Worm (Caenorhabditis elegans) whole organism, L4 larva: Measurements from ENCODE around the gene C34C12.8.

Source experiments
- D1046.2 ChIP-seq: fragments of 200-800 bp; sonication (Bioruptor generic); IDR thresholded peaks from 2 replicates; pipeline ENCODE4 v1.3.6; 2022; ENCODE audit warnings: missing genetic modification characterization, missing compliant biosample characterization
- F37D6.2 ChIP-seq: sonication (generic microtip); optimal IDR thresholded peaks from 2 replicates; lab custom pipeline; 2016; ENCODE audit warnings: mild to moderate bottlenecking, missing genetic modification characterization, missing compliant biosample characterization
- F44E2.7 ChIP-seq: fragments of 200-800 bp; sonication (Bioruptor generic); IDR thresholded peaks from 2 replicates; pipeline ENCODE4 v2.1.2; 2022; ENCODE audit warnings: missing genetic modification characterization, missing compliant biosample characterization
- Y105C5A.15 ChIP-seq: fragments of 200-800 bp; sonication (Bioruptor generic); IDR thresholded peaks from 2 replicates; pipeline ENCODE4 v1.3.6; 2022; ENCODE audit warnings: missing genetic modification characterization, missing compliant biosample characterization
- Y48G9A.11 ChIP-seq: fragments of 200-800 bp; sonication (Bioruptor generic); IDR thresholded peaks from 2 replicates; pipeline ENCODE4 v1.3.6; 2022; ENCODE audit warnings: missing genetic modification reagents, missing genetic modification characterization, missing compliant biosample characterization
- Y75B8A.6 ChIP-seq: fragments of 200-800 bp; sonication (Bioruptor generic); IDR thresholded peaks from 2 replicates; pipeline ENCODE4 v1.3.6; 2022; ENCODE audit warnings: missing genetic modification reagents, missing genetic modification characterization, missing compliant biosample characterization
- aha-1 ChIP-seq: fragments of 150-350 bp; peaks from one replicate; lab custom pipeline; 2014; ENCODE audit warnings: missing biosample characterization, missing genetic modification characterization
- aly-2 ChIP-seq: sonication (generic microtip); optimal IDR thresholded peaks from 2 replicates; lab custom pipeline; 2018; ENCODE audit warnings: missing biosample characterization, missing genetic modification characterization
- ceh-32 ChIP-seq: sonication (generic microtip); optimal IDR thresholded peaks from 2 replicates; lab custom pipeline; 2016; ENCODE audit warnings: mild to moderate bottlenecking, missing genetic modification characterization, missing compliant biosample characterization; ENCODE audit not compliant: poor library complexity
- ceh-44 ChIP-seq: fragments of 200-800 bp; sonication (Bioruptor generic); IDR thresholded peaks from 2 replicates; pipeline ENCODE4 v1.3.6; 2022; ENCODE audit warnings: missing genetic modification reagents, missing genetic modification characterization, missing compliant biosample characterization
- ceh-62 ChIP-seq: sonication (generic microtip); optimal IDR thresholded peaks from 2 replicates; lab custom pipeline; 2017; ENCODE audit warnings: missing biosample characterization, missing genetic modification characterization
- ces-1 ChIP-seq: fragments of 150-350 bp; sonication (generic microtip); optimal IDR thresholded peaks from 4 replicates; lab custom pipeline; 2014; ENCODE audit warnings: missing biosample characterization, missing genetic modification reagents, missing genetic modification characterization
- ctbp-1 ChIP-seq: fragments of 200-800 bp; sonication (Bioruptor generic); IDR thresholded peaks from 2 replicates; pipeline ENCODE4 v1.3.6; 2022; ENCODE audit warnings: missing genetic modification reagents, missing genetic modification characterization, missing compliant biosample characterization
- daf-12 ChIP-seq: fragments of 150-350 bp; optimal IDR thresholded peaks from 2 replicates; lab custom pipeline; 2014; ENCODE audit warnings: missing biosample characterization, missing genetic modification reagents, missing genetic modification characterization
- dmd-6 ChIP-seq: fragments of 200-800 bp; sonication (Bioruptor generic); IDR thresholded peaks from 2 replicates; pipeline ENCODE4 v1.3.6; 2022; ENCODE audit warnings: missing genetic modification reagents, missing genetic modification characterization, missing compliant biosample characterization
- duxl-1 ChIP-seq: sonication (generic microtip); optimal IDR thresholded peaks from 2 replicates; lab custom pipeline; 2016; ENCODE audit warnings: mild to moderate bottlenecking, missing genetic modification characterization, moderate library complexity, missing compliant biosample characterization; ENCODE audit not compliant: poor library complexity
- dve-1 ChIP-seq: sonication (generic microtip); optimal IDR thresholded peaks from 2 replicates; lab custom pipeline; 2017; ENCODE audit warnings: antibody characterized with exemption, mild to moderate bottlenecking, missing genetic modification characterization, missing compliant biosample characterization; ENCODE audit not compliant: insufficient read depth
- gei-8 ChIP-seq: fragments of 200-800 bp; sonication (Bioruptor generic); optimal IDR thresholded peaks from 2 replicates; lab custom pipeline; 2018; ENCODE audit warnings: mild to moderate bottlenecking, missing genetic modification characterization, missing compliant biosample characterization
- hlh-11 ChIP-seq: fragments of 200-800 bp; sonication (Bioruptor generic); optimal IDR thresholded peaks from 2 replicates; lab custom pipeline; 2018; ENCODE audit warnings: mild to moderate bottlenecking, missing genetic modification characterization, missing compliant biosample characterization
- hlh-30 ChIP-seq: sonication (generic microtip); optimal IDR thresholded peaks from 2 replicates; lab custom pipeline; 2017; ENCODE audit warnings: antibody characterized with exemption, mild to moderate bottlenecking, missing genetic modification characterization, missing compliant biosample characterization; ENCODE audit not compliant: insufficient read depth
- lin-1 ChIP-seq: fragments of 200-800 bp; sonication (Bioruptor generic); IDR thresholded peaks from 2 replicates; pipeline ENCODE4 v1.3.6; 2022; ENCODE audit warnings: missing genetic modification reagents, missing genetic modification characterization, missing compliant biosample characterization
- lin-38 ChIP-seq: fragments of 200-800 bp; sonication (Bioruptor generic); IDR thresholded peaks from 2 replicates; pipeline ENCODE4 v1.3.6; 2022; ENCODE audit warnings: missing genetic modification reagents, missing genetic modification characterization, missing compliant biosample characterization
- lin-39 ChIP-seq: fragments of 150-350 bp; optimal IDR thresholded peaks from 2 replicates; lab custom pipeline; 2014; ENCODE audit warnings: missing biosample characterization, missing genetic modification reagents, missing genetic modification characterization
- lir-3 ChIP-seq: sonication (generic microtip); optimal IDR thresholded peaks from 2 replicates; lab custom pipeline; 2016; ENCODE audit warnings: mild to moderate bottlenecking, missing genetic modification characterization, missing compliant biosample characterization
- lsy-2 ChIP-seq, 2 experiments: fragments of 150-350 bp in 1 of 2; sonication (generic microtip) in 1 of 2; optimal IDR thresholded peaks; 2 replicates each; lab custom pipeline; 2014 to 2017; ENCODE audit warnings: missing biosample characterization in 2 of 2, missing genetic modification characterization in 2 of 2
- mdl-1 ChIP-seq, 2 experiments: fragments of 150-350 bp in 1 of 2; sonication (generic microtip) in 1 of 2; optimal IDR thresholded peaks; 2 replicates each; lab custom pipeline; 2014 to 2017; ENCODE audit warnings: missing biosample characterization in 2 of 2, missing genetic modification characterization in 2 of 2
- mxl-2 ChIP-seq: fragments of 200-800 bp; sonication (Bioruptor generic); conservative IDR thresholded peaks from 2 replicates; pipeline ENCODE4 v1.3.6; 2022; ENCODE audit warnings: missing genetic modification reagents, missing genetic modification characterization, missing compliant biosample characterization
- nhr-10 ChIP-seq: fragments of 150-350 bp; optimal IDR thresholded peaks from 2 replicates; lab custom pipeline; 2014; ENCODE audit warnings: missing biosample characterization, missing genetic modification characterization
- nhr-102 ChIP-seq: sonication (generic microtip); optimal IDR thresholded peaks from 2 replicates; lab custom pipeline; 2016; ENCODE audit warnings: mild to moderate bottlenecking, missing genetic modification characterization, moderate library complexity, missing compliant biosample characterization
- nhr-28 ChIP-seq: fragments of 150-350 bp; optimal IDR thresholded peaks from 2 replicates; lab custom pipeline; 2014; ENCODE audit warnings: missing biosample characterization, missing genetic modification characterization
- nhr-42 ChIP-seq: fragments of 200-800 bp; sonication (Bioruptor generic); IDR thresholded peaks from 2 replicates; pipeline ENCODE4 v1.3.6; 2022; ENCODE audit warnings: missing genetic modification characterization, missing compliant biosample characterization
- nhr-48 ChIP-seq: sonication (generic microtip); optimal IDR thresholded peaks from 2 replicates; lab custom pipeline; 2016; ENCODE audit warnings: mild to moderate bottlenecking, missing genetic modification characterization, missing compliant biosample characterization
- nhr-76 ChIP-seq: fragments of 150-350 bp; optimal IDR thresholded peaks from 2 replicates; lab custom pipeline; 2014; ENCODE audit warnings: missing biosample characterization, missing genetic modification characterization
- pqm-1 ChIP-seq: sonication (generic microtip); optimal IDR thresholded peaks from 2 replicates; lab custom pipeline; 2017; ENCODE audit warnings: missing biosample characterization, missing genetic modification characterization
- rbr-2 ChIP-seq: sonication (generic microtip); optimal IDR thresholded peaks from 2 replicates; lab custom pipeline; 2016; ENCODE audit warnings: missing genotype, missing genetic modification characterization, missing compliant biosample characterization
- saeg-2 ChIP-seq: fragments of 200-800 bp; sonication (Bioruptor generic); IDR thresholded peaks from 2 replicates; pipeline ENCODE4 v1.3.6; 2022; ENCODE audit warnings: missing genetic modification reagents, missing genetic modification characterization, missing compliant biosample characterization
- skn-1 ChIP-seq: fragments of 150-350 bp; optimal IDR thresholded peaks from 2 replicates; lab custom pipeline; 2014; ENCODE audit warnings: missing biosample characterization, missing genetic modification characterization
- tra-1 ChIP-seq: fragments of 200-800 bp; sonication (Bioruptor generic); IDR thresholded peaks from 2 replicates; pipeline ENCODE4 v1.3.6; 2022; ENCODE audit warnings: missing genetic modification reagents, missing genetic modification characterization, missing compliant biosample characterization
- unc-39 ChIP-seq: sonication (generic microtip); optimal IDR thresholded peaks from 2 replicates; lab custom pipeline; 2017; ENCODE audit warnings: missing biosample characterization, missing genetic modification characterization
- zag-1 ChIP-seq: fragments of 150-350 bp; optimal IDR thresholded peaks from 2 replicates; lab custom pipeline; 2014; ENCODE audit warnings: missing biosample characterization, missing genetic modification characterization
- ztf-11 ChIP-seq: fragments of 150-350 bp; optimal IDR thresholded peaks from 2 replicates; lab custom pipeline; 2014; ENCODE audit warnings: missing biosample characterization, missing genetic modification characterization

Gene C34C12.8

ce11 chrIII:3480950-3481349 is 20.7 kb downstream of the C34C12.8 start (continued):
- no peak for TF ChIP-seq lsy-2 (tag; optimal IDR thresholded peaks at IDR 0.05; lab: Kevin White, UChicago)
- no peak for TF ChIP-seq unc-39 (tag; lab: Kevin White, UChicago)
- TF ChIP-seq hlh-11 (tag; lab: Kevin White, UChicago): no peak

- TF ChIP-seq ztf-11 (no peak), daf-12 (tag; lab: Kevin White, UChicago) (no peak), Y105C5A.15 (GFP tag; lab: Robert Waterston, UW) (no peak), Y75B8A.6 (GFP tag; lab: Robert Waterston, UW) (no peak), lin-38 (GFP tag; lab: Robert Waterston, UW) (no peak), ceh-32 (tag; lab: Kevin White, UChicago) (no peak), ceh-44 (GFP tag; lab: Robert Waterston, UW) (no peak), ces-1 (GFP tag; lab: Kevin White, UChicago) (no peak), pqm-1 (tag; lab: Kevin White, UChicago) (no peak), aly-2 (tag; lab: Kevin White, UChicago) (no peak), skn-1 (tag; lab: Kevin White, UChicago) (no peak), ctbp-1 (GFP tag; lab: Robert Waterston, UW) (no peak), mdl-1 (tag; optimal IDR thresholded peaks at IDR 0.05; lab: Kevin White, UChicago) (no peak), duxl-1 (tag; lab: Kevin White, UChicago) (no peak), nhr-102 (tag; lab: Kevin White, UChicago) (no peak), D1046.2 (GFP tag; lab: Robert Waterston, UW) (no peak), rbr-2 (tag; lab: Kevin White, UChicago) (no peak), F37D6.2 (tag; lab: Kevin White, UChicago) (no peak), Y48G9A.11 (GFP tag; lab: Robert Waterston, UW) (no peak)
Observed at ce11 chrIII:3482291-3482690, 22.1 kb downstream of the C34C12.8 start, which contains the start of gene C34C12.6. Gene C34C12.6 (plus strand): TSS chrIII:3482591.

- TF ChIP-seq tra-1 (GFP tag; lab: Robert Waterston, UW) (no peak), lir-3 (tag; lab: Kevin White, UChicago) (no peak), ceh-62 (tag; lab: Kevin White, UChicago) (no peak), nhr-76 (no peak), gei-8 (GFP tag; lab: Kevin White, UChicago) (no peak), F44E2.7 (GFP tag; lab: Robert Waterston, UW) (no peak), lin-38 (GFP tag; lab: Robert Waterston, UW) (no peak), lin-1 (GFP tag; lab: Robert Waterston, UW) (no peak), hlh-30 (tag; lab: Kevin White, UChicago) (no peak), nhr-42 (GFP tag; lab: Robert Waterston, UW) (no peak), saeg-2 (GFP tag; lab: Robert Waterston, UW) (no peak), ceh-44 (GFP tag; lab: Robert Waterston, UW) (0 out of 2 replicates have a peak, but pooled peaks have one; percentile 28), aha-1 (peak; percentile 70)
Observed at ce11 chrIII:3484995-3485394, 24.8 kb downstream of the C34C12.8 start.

ce11 chrIII:3486055-3486454 is 25.8 kb downstream of the C34C12.8 start:
- no peak for TF ChIP-seq ztf-11
- TF ChIP-seq dve-1: peak; percentile 21
- TF ChIP-seq nhr-48 (tag; lab: Kevin White, UChicago): peak; percentile 1
- TF ChIP-seq dmd-6: 0 out of 2 replicates have a peak, but pooled peaks have one; percentile 9
- TF ChIP-seq aly-2 (tag; lab: Kevin White, UChicago): no peak
- TF ChIP-seq lsy-2 (tag; optimal IDR thresholded peaks at IDR 0.05; lab: Kevin White, UChicago): peak in 1 of 2 experiments; percentile 12
- TF ChIP-seq tra-1 (GFP tag; lab: Robert Waterston, UW): 0 out of 2 replicates have a peak, but pooled peaks have one; percentile 31
- no peak for TF ChIP-seq zag-1 (tag; lab: Kevin White, UChicago)
- no peak for TF ChIP-seq mxl-2 (GFP tag; lab: Robert Waterston, UW)
- peak; percentile 71 for TF ChIP-seq nhr-28 (tag; lab: Kevin White, UChicago)
- TF ChIP-seq nhr-10 (tag; lab: Kevin White, UChicago): no peak
- TF ChIP-seq lin-39: no peak
- TF ChIP-seq skn-1 (tag; lab: Kevin White, UChicago): no peak
